Fruit fly (Drosophila melanogaster) whole organism, embryonic: ENCODE data around the gene Glut1.

ENCODE experiments used
- Abd-B ChIP-seq: fragments of 200-800 bp; sonication (Bioruptor generic); optimal IDR thresholded peaks from 2 replicates; lab custom pipeline; 2018; ENCODE audit warnings: missing biosample characterization, mild to moderate bottlenecking, missing genetic modification characterization, moderate library complexity
- Atf6 ChIP-seq: fragments of 200-800 bp; sonication (Bioruptor generic); IDR thresholded peaks from 2 replicates; pipeline ENCODE4 v1.3.6; 2022; ENCODE audit warnings: missing biosample characterization, missing genetic modification characterization
- BEAF-32 ChIP-seq: fragments of 200-800 bp; sonication (Bioruptor generic); optimal IDR thresholded peaks from 3 replicates; lab custom pipeline; 2017; ENCODE audit warnings: missing biosample characterization, missing genetic modification characterization, mild to moderate bottlenecking, moderate library complexity, missing genetic modification reagents
- Bdp1 ChIP-seq: fragments of 200-800 bp; sonication (Bioruptor generic); optimal IDR thresholded peaks from 3 replicates; lab custom pipeline; 2016; ENCODE audit warnings: missing biosample characterization, missing genetic modification characterization
- CG10267 ChIP-seq: fragments of 200-800 bp; sonication (Bioruptor generic); optimal IDR thresholded peaks from 2 replicates; lab custom pipeline; 2018; ENCODE audit warnings: missing biosample characterization, mild to moderate bottlenecking, missing genetic modification characterization, moderate library complexity
- CG10431 ChIP-seq: fragments of 200-800 bp; sonication (Bioruptor generic); optimal IDR thresholded peaks from 3 replicates; lab custom pipeline; 2018; ENCODE audit warnings: missing biosample characterization, mild to moderate bottlenecking, missing genetic modification characterization
- CG10462 ChIP-seq: fragments of 200-800 bp; sonication (Bioruptor generic); optimal IDR thresholded peaks from 2 replicates; lab custom pipeline; 2016; ENCODE audit warnings: missing biosample characterization, missing genetic modification characterization
- CG10654 ChIP-seq: fragments of 200-800 bp; sonication (Bioruptor generic); optimal IDR thresholded peaks from 2 replicates; lab custom pipeline; 2016; ENCODE audit warnings: missing biosample characterization, missing genetic modification characterization
- CG11247 ChIP-seq: fragments of 200-800 bp; sonication (Bioruptor generic); IDR thresholded peaks from 2 replicates; pipeline ENCODE4 v1.3.6; 2022; ENCODE audit warnings: missing biosample characterization, missing genetic modification characterization
- CG12104 ChIP-seq: fragments of 200-800 bp; sonication (Bioruptor generic); optimal IDR thresholded peaks from 3 replicates; lab custom pipeline; 2016; ENCODE audit warnings: missing biosample characterization, missing genetic modification characterization
- CG14667 ChIP-seq: fragments of 200-800 bp; sonication (Bioruptor generic); IDR thresholded peaks from 2 replicates; pipeline ENCODE4 v1.3.6; 2022; ENCODE audit warnings: missing biosample characterization, missing genetic modification characterization
- CG15269 ChIP-seq: fragments of 200-800 bp; sonication (Bioruptor generic); optimal IDR thresholded peaks from 2 replicates; lab custom pipeline; 2018; ENCODE audit warnings: missing biosample characterization, mild to moderate bottlenecking, missing genetic modification characterization, moderate library complexity
- CG1647 ChIP-seq: fragments of 200-800 bp; sonication (Bioruptor generic); optimal IDR thresholded peaks from 3 replicates; lab custom pipeline; 2016; ENCODE audit warnings: missing biosample characterization, missing genetic modification characterization
- CG17186 ChIP-seq: fragments of 200-800 bp; sonication (Bioruptor generic); optimal IDR thresholded peaks from 3 replicates; lab custom pipeline; 2017; ENCODE audit warnings: missing biosample characterization, missing genetic modification reagents, missing genetic modification characterization
- CG17328 ChIP-seq: fragments of 200-800 bp; sonication (Bioruptor generic); IDR thresholded peaks from 2 replicates; pipeline ENCODE4 v1.3.6; 2022; ENCODE audit warnings: missing biosample characterization, missing genetic modification characterization
- CG17802 ChIP-seq: fragments of 200-800 bp; sonication (Bioruptor generic); optimal IDR thresholded peaks from 2 replicates; lab custom pipeline; 2018; ENCODE audit warnings: missing biosample characterization, mild to moderate bottlenecking, missing genetic modification characterization, moderate library complexity
- CG2889 ChIP-seq: fragments of 200-800 bp; sonication (Bioruptor generic); IDR thresholded peaks from 3 replicates; pipeline ENCODE4 v1.3.6; 2022; ENCODE audit warnings: missing biosample characterization, missing genetic modification characterization
- CG33213 ChIP-seq: fragments of 200-800 bp; sonication (Bioruptor generic); optimal IDR thresholded peaks from 3 replicates; lab custom pipeline; 2016; ENCODE audit warnings: missing biosample characterization, missing genetic modification characterization
- CG4854 ChIP-seq: fragments of 200-800 bp; sonication (Bioruptor generic); optimal IDR thresholded peaks from 2 replicates; lab custom pipeline; 2016; ENCODE audit warnings: missing biosample characterization, missing genetic modification characterization, inconsistent platforms
- CG6175 ChIP-seq: fragments of 200-800 bp; sonication (Bioruptor generic); IDR thresholded peaks from 3 replicates; pipeline ENCODE4 v1.3.6; 2022; ENCODE audit warnings: missing biosample characterization, missing genetic modification characterization
- CG7357 ChIP-seq: fragments of 200-800 bp; sonication (Bioruptor generic); IDR thresholded peaks from 3 replicates; pipeline ENCODE4 v1.3.6; 2022; ENCODE audit warnings: missing biosample characterization, missing genetic modification characterization
- CG7745 ChIP-seq: fragments of 200-800 bp; sonication (Bioruptor generic); optimal IDR thresholded peaks from 2 replicates; lab custom pipeline; 2018; ENCODE audit warnings: missing biosample characterization, mild to moderate bottlenecking, missing genetic modification characterization, moderate library complexity
- CG8290 ChIP-seq, 3 experiments: fragments of 200-800 bp; sonication (Bioruptor generic); optimal IDR thresholded peaks; 2 replicates each; lab custom pipeline; 2016 to 2019; ENCODE audit warnings: missing biosample characterization in 3 of 3, missing genetic modification characterization in 3 of 3, mild to moderate bottlenecking in 2 of 3, moderate library complexity in 1 of 3
- CG9797 ChIP-seq: fragments of 200-800 bp; sonication (Bioruptor generic); optimal IDR thresholded peaks from 3 replicates; lab custom pipeline; 2018; ENCODE audit warnings: missing biosample characterization, mild to moderate bottlenecking, missing genetic modification characterization
- Camta ChIP-seq: fragments of 200-800 bp; sonication (Bioruptor generic); optimal IDR thresholded peaks from 2 replicates; lab custom pipeline; 2016; ENCODE audit warnings: missing biosample characterization, missing genetic modification characterization
- CkIIα-i1 ChIP-seq: fragments of 200-800 bp; sonication (Bioruptor generic); IDR thresholded peaks from 2 replicates; pipeline ENCODE4 v1.3.6; 2022; ENCODE audit warnings: missing biosample characterization, missing genetic modification characterization
- CrebB ChIP-seq: fragments of 200-800 bp; sonication (Bioruptor generic); optimal IDR thresholded peaks from 3 replicates; lab custom pipeline; 2018; ENCODE audit warnings: missing biosample characterization, mild to moderate bottlenecking, missing genetic modification characterization
- Dll ChIP-seq: fragments of 200-800 bp; sonication (Bioruptor generic); IDR thresholded peaks from 4 replicates; pipeline ENCODE4 v1.3.6; 2022; ENCODE audit warnings: missing biosample characterization, missing genetic modification characterization; ENCODE audit not compliant: partially characterized antibody
- Doc2 ChIP-seq: fragments of 200-800 bp; sonication (Bioruptor generic); IDR thresholded peaks from 2 replicates; pipeline ENCODE4 v1.3.6; 2022; ENCODE audit warnings: missing biosample characterization, missing genetic modification characterization
- HmgZ ChIP-seq: fragments of 200-800 bp; sonication (Bioruptor generic); optimal IDR thresholded peaks from 2 replicates; lab custom pipeline; 2018; ENCODE audit warnings: missing biosample characterization, mild to moderate bottlenecking, missing genetic modification characterization
- Myb ChIP-seq: fragments of 200-800 bp; sonication (Bioruptor generic); optimal IDR thresholded peaks from 2 replicates; lab custom pipeline; 2016; ENCODE audit warnings: missing biosample characterization, missing genetic modification characterization
- NFAT ChIP-seq: fragments of 200-800 bp; sonication (Bioruptor generic); IDR thresholded peaks from 2 replicates; pipeline ENCODE4 v1.3.6; 2022; ENCODE audit warnings: missing biosample characterization, missing genetic modification characterization
- Nf-YB ChIP-seq: fragments of 200-800 bp; sonication (Bioruptor generic); optimal IDR thresholded peaks from 3 replicates; lab custom pipeline; 2019; ENCODE audit warnings: missing biosample characterization, mild to moderate bottlenecking, missing genetic modification characterization, moderate library complexity
- Sry-β ChIP-seq: fragments of 200-800 bp; sonication (Bioruptor generic); optimal IDR thresholded peaks from 2 replicates; lab custom pipeline; 2018; ENCODE audit warnings: missing biosample characterization, mild to moderate bottlenecking, missing genetic modification characterization, moderate library complexity
- ab ChIP-seq: fragments of 200-800 bp; sonication (Bioruptor generic); optimal IDR thresholded peaks from 2 replicates; lab custom pipeline; 2016; ENCODE audit warnings: missing biosample characterization, missing genetic modification characterization
- ac ChIP-seq: fragments of 200-800 bp; sonication (Bioruptor generic); optimal IDR thresholded peaks from 3 replicates; lab custom pipeline; 2017; ENCODE audit warnings: missing biosample characterization, mild to moderate bottlenecking, missing genetic modification characterization
- ara ChIP-seq: fragments of 200-800 bp; sonication (Bioruptor generic); IDR thresholded peaks from 2 replicates; pipeline ENCODE4 v1.3.6; 2022; ENCODE audit warnings: missing biosample characterization, missing genetic modification characterization
- btn ChIP-seq: fragments of 200-800 bp; sonication (Bioruptor generic); optimal IDR thresholded peaks from 2 replicates; lab custom pipeline; 2016; ENCODE audit warnings: missing biosample characterization, missing genetic modification characterization
- disco-r ChIP-seq: fragments of 200-800 bp; sonication (Bioruptor generic); optimal IDR thresholded peaks from 2 replicates; lab custom pipeline; 2016; ENCODE audit warnings: missing biosample characterization, missing genetic modification characterization
- eve ChIP-seq, 2 experiments: fragments of >200 bp; optimal IDR thresholded peaks; 2 replicates each; lab custom pipeline; 2017; ENCODE audit warnings: missing biosample characterization in 2 of 2, missing genetic modification characterization in 2 of 2
- gfzf ChIP-seq: fragments of 200-800 bp; sonication (Bioruptor generic); optimal IDR thresholded peaks from 2 replicates; lab custom pipeline; 2016; ENCODE audit warnings: missing biosample characterization, mild to moderate bottlenecking, missing genetic modification characterization, moderate library complexity
- jing ChIP-seq: fragments of 200-800 bp; sonication (Bioruptor generic); optimal IDR thresholded peaks from 2 replicates; lab custom pipeline; 2018; ENCODE audit warnings: missing biosample characterization, mild to moderate bottlenecking, missing genetic modification characterization
- kni ChIP-seq: fragments of 200-800 bp; sonication (Bioruptor generic); optimal IDR thresholded peaks from 3 replicates; lab custom pipeline; 2017; ENCODE audit warnings: mild to moderate bottlenecking, missing biosample characterization, missing genetic modification reagents, missing genetic modification characterization
- mam ChIP-seq: fragments of 200-800 bp; sonication (Bioruptor generic); optimal IDR thresholded peaks from 3 replicates; lab custom pipeline; 2016; ENCODE audit warnings: missing biosample characterization, missing genetic modification characterization
- odd ChIP-seq: fragments of 200-800 bp; sonication (Bioruptor generic); optimal IDR thresholded peaks from 2 replicates; lab custom pipeline; 2017; ENCODE audit warnings: missing biosample characterization, mild to moderate bottlenecking, missing genetic modification characterization
- phol ChIP-seq: fragments of 200-800 bp; sonication (Bioruptor generic); optimal IDR thresholded peaks from 3 replicates; lab custom pipeline; 2018; ENCODE audit warnings: missing biosample characterization, mild to moderate bottlenecking, missing genetic modification characterization, moderate library complexity
- repo ChIP-seq: fragments of 200-800 bp; sonication (Bioruptor generic); optimal IDR thresholded peaks from 2 replicates; lab custom pipeline; 2016; ENCODE audit warnings: missing biosample characterization, missing genetic modification characterization
- so ChIP-seq: fragments of 200-800 bp; sonication (Bioruptor generic); IDR thresholded peaks from 3 replicates; pipeline ENCODE4 v1.3.6; 2022; ENCODE audit warnings: missing biosample characterization, missing genetic modification characterization
- tll ChIP-seq, 2 experiments: fragments of 200-800 bp in 1 of 2; fragments of >200 bp in 1 of 2; sonication (Bioruptor generic) in 1 of 2; optimal IDR thresholded peaks; 2 replicates each; lab custom pipeline; 2017 to 2019; ENCODE audit warnings: missing biosample characterization in 2 of 2, missing genetic modification characterization in 2 of 2, mild to moderate bottlenecking in 1 of 2, moderate library complexity in 1 of 2
- trem ChIP-seq: fragments of 200-800 bp; optimal IDR thresholded peaks from 3 replicates; lab custom pipeline; 2019; ENCODE audit warnings: missing biosample characterization, mild to moderate bottlenecking, missing genetic modification characterization, moderate library complexity
- trh ChIP-seq: fragments of 200-800 bp; sonication (Bioruptor generic); optimal IDR thresholded peaks from 2 replicates; lab custom pipeline; 2016; ENCODE audit warnings: missing biosample characterization, missing genetic modification characterization

The Glut1 gene

dm6 chr3L:904364-904763 lies 9.5 kb upstream of the Glut1 start (continued):
- TF ChIP-seq tll (GFP tag; optimal IDR thresholded peaks at IDR 0.05; lab: Kevin White, UChicago) (no peak), CG17802 (tag; lab: Kevin White, UChicago) (peak; percentile 44), NFAT (no peak), ara (GFP tag; lab: Robert Waterston, UW) (peak; percentile 89), CG33213 (GFP tag; lab: Kevin White, UChicago) (peak; percentile 43), trh (no peak), eve (GFP tag; optimal IDR thresholded peaks at IDR 0.05; lab: Kevin White, UChicago) (peak in 1 of 2 experiments; percentile 81), CG8290 (GFP tag; optimal IDR thresholded peaks at IDR 0.05; lab: Kevin White, UChicago) (peak; percentile 24), CG8290 (tag; optimal IDR thresholded peaks at IDR 0.05; lab: Kevin White, UChicago) (peak in 1 of 2 experiments; percentile 50), Sry-β (GFP tag; lab: Kevin White, UChicago) (no peak), gfzf (GFP tag; lab: Kevin White, UChicago) (no peak), HmgZ (tag; lab: Kevin White, UChicago) (peak; percentile 12), Myb (GFP tag; lab: Kevin White, UChicago) (no peak), trem (tag; lab: Kevin White, UChicago) (peak; percentile 20), CG15269 (tag; lab: Kevin White, UChicago) (peak; percentile 18), CG11247 (GFP tag; lab: Robert Waterston, UW) (no peak), btn (GFP tag; lab: Kevin White, UChicago) (peak; percentile 18), CrebB (peak; percentile 8), Bdp1 (GFP tag; lab: Kevin White, UChicago) (peak; percentile 9), CG1647 (GFP tag; lab: Kevin White, UChicago) (no peak), Abd-B (GFP tag; lab: Kevin White, UChicago) (peak; percentile 37), CkIIα-i1 (no peak), CG10267 (tag; lab: Kevin White, UChicago) (peak; percentile 30), CG6175 (GFP tag; lab: Robert Waterston, UW) (no peak), odd (GFP tag; lab: Kevin White, UChicago) (no peak), Dll (GFP tag; lab: Robert Waterston, UW) (no peak), CG7357 (peak; percentile 55; the same call in 1 of the 3 replicates), Atf6 (GFP tag; lab: Robert Waterston, UW) (no peak), CG10462 (peak; percentile 40), disco-r (GFP tag; lab: Kevin White, UChicago) (peak; percentile 3), CG4854 (GFP tag; lab: Kevin White, UChicago) (no peak), CG17186 (GFP tag; lab: Kevin White, UChicago) (no peak), repo (GFP tag; lab: Kevin White, UChicago) (peak; percentile 40), CG14667 (GFP tag; lab: Robert Waterston, UW) (peak; percentile 50), CG2889 (GFP tag; lab: Robert Waterston, UW) (no peak), CG10431 (peak; percentile 56), ac (GFP tag; lab: Kevin White, UChicago) (peak; percentile 42), CG9797 (GFP tag; lab: Kevin White, UChicago) (no peak), BEAF-32 (GFP tag; lab: Kevin White, UChicago) (no peak), Camta (peak; percentile 44), Nf-YB (peak; percentile 2), CG7745 (peak; percentile 27), CG10654 (GFP tag; lab: Kevin White, UChicago) (peak; percentile 4), mam (no peak), CG12104 (no peak), ab (no peak), kni (no peak), CG17328 (GFP tag; lab: Robert Waterston, UW) (peak; percentile 75), so (GFP tag; lab: Robert Waterston, UW) (no peak), phol (tag; lab: Kevin White, UChicago) (peak; percentile 68), Doc2 (GFP tag; lab: Robert Waterston, UW) (no peak), jing (GFP tag; lab: Kevin White, UChicago) (peak; percentile 45)
